Fruit fly (Drosophila melanogaster): ENCODE measurements around the gene CtsL4.

Gene CtsL4

DNA sequence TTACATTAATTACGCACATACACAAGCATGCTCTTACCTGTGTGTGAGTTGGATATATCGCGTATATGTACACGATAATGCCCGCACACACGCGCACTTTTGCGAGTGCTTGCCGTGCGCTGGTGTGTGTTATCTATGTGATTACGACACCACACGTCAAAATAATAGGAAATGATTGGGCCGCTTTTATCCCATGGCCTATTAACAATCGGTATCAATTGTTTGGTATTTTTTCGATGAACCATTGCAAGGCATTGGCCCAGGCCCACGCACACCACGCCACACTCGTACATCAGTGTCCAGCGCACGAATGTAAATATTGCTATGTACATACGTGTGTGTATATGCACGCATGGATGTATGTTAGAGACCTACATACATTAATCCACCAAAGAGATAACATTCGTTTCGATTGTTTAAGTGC, 21.5 kb downstream of the CtsL4 start (continued):
- TF ChIP-seq CG2889 (GFP tag; IDR thresholded peaks at IDR 0.05) = no peak
- no peak for TF ChIP-seq mld (GFP tag; IDR thresholded peaks at IDR 0.05; ENCODE audit: partially characterized antibody)
- TF ChIP-seq NFAT (GFP tag; IDR thresholded peaks at IDR 0.05) = peak; percentile 70; the same call in 1 of the 2 replicates
- TF ChIP-seq CG1792 (GFP tag; optimal IDR thresholded peaks at IDR 0.05) = peak; percentile 24
- TF ChIP-seq Doc3 (GFP tag; IDR thresholded peaks at IDR 0.05; ENCODE audit: partially characterized antibody) = 0 out of 3 replicates have a peak, but pooled peaks have one; percentile 11
- peak; percentile 95 for TF ChIP-seq CG12769 (tag; optimal IDR thresholded peaks at IDR 0.05)
- no peak for TF ChIP-seq al (GFP tag; IDR thresholded peaks at IDR 0.05)
- peak; percentile 58 for TF ChIP-seq pzg (GFP tag; optimal IDR thresholded peaks at IDR 0.05)
- TF ChIP-seq ems (GFP tag; optimal IDR thresholded peaks at IDR 0.05) = peak; percentile 52
- peak; percentile 35 for TF ChIP-seq nmo (GFP tag; optimal IDR thresholded peaks at IDR 0.05)
- TF ChIP-seq Hr39 (optimal IDR thresholded peaks at IDR 0.05) = no peak
- no peak for TF ChIP-seq ase (GFP tag; IDR thresholded peaks at IDR 0.05)
- peak; percentile 17 for TF ChIP-seq fd102C (GFP tag; optimal IDR thresholded peaks at IDR 0.05)
- TF ChIP-seq CG1603 (tag; optimal IDR thresholded peaks at IDR 0.05) = peak; percentile 81
- TF ChIP-seq Tbp (GFP tag; optimal IDR thresholded peaks at IDR 0.05) = no peak
- no peak for TF ChIP-seq Sox102F (GFP tag; optimal IDR thresholded peaks at IDR 0.05)
- TF ChIP-seq jing (GFP tag; optimal IDR thresholded peaks at IDR 0.05) = no peak
- peak; percentile 90 for TF ChIP-seq kay (GFP tag; optimal IDR thresholded peaks at IDR 0.05)
- no peak for TF ChIP-seq CG9437 (GFP tag; optimal IDR thresholded peaks at IDR 0.05)
- peak; percentile 25 for TF ChIP-seq dmrt11E (tag; optimal IDR thresholded peaks at IDR 0.05)
- TF ChIP-seq GATAe (GFP tag; conservative IDR thresholded peaks at IDR 0.05) = peak; percentile 93
- TF ChIP-seq CG10209 (GFP tag; optimal IDR thresholded peaks at IDR 0.05) = peak; percentile 63
- peak; percentile 54 for TF ChIP-seq nom (GFP tag; optimal IDR thresholded peaks at IDR 0.05)
- no peak for TF ChIP-seq CG8359 (GFP tag; optimal IDR thresholded peaks at IDR 0.05; ENCODE audit: borderline replicate concordance)
- TF ChIP-seq hbn (GFP tag; IDR thresholded peaks at IDR 0.05; ENCODE audit: partially characterized antibody) = peak; percentile 61
- peak; percentile 59; the same call in 1 of the 2 replicates for TF ChIP-seq CG32767 (GFP tag; IDR thresholded peaks at IDR 0.05)
- 0 out of 2 replicates have a peak, but pooled peaks have one; percentile 38 for TF ChIP-seq wdn (GFP tag; IDR thresholded peaks at IDR 0.05)
- no peak for TF ChIP-seq prd (optimal IDR thresholded peaks at IDR 0.05)
- TF ChIP-seq prd (GFP tag; IDR thresholded peaks at IDR 0.05) = no peak; the same call in 1 of the 3 replicates
- no peak; the same call in 2 of the 3 replicates for TF ChIP-seq otp (GFP tag; IDR thresholded peaks at IDR 0.05)
- TF ChIP-seq pita (GFP tag; optimal IDR thresholded peaks at IDR 0.05) = no peak
- no peak for TF ChIP-seq dati (GFP tag; IDR thresholded peaks at IDR 0.05)
- peak; percentile 69 for TF ChIP-seq ara (GFP tag; IDR thresholded peaks at IDR 0.05)
- TF ChIP-seq H2.0 (GFP tag; IDR thresholded peaks at IDR 0.05) = no peak
- no peak for TF ChIP-seq CG12071 (GFP tag; optimal IDR thresholded peaks at IDR 0.05)
- no peak; the same call in 1 of the 2 replicates for TF ChIP-seq bowl (GFP tag; IDR thresholded peaks at IDR 0.05)
- TF ChIP-seq B-H2 (GFP tag; optimal IDR thresholded peaks at IDR 0.05) = peak; percentile 87
- TF ChIP-seq cas (GFP tag; IDR thresholded peaks at IDR 0.05) = no peak
- TF ChIP-seq Sin3A (optimal IDR thresholded peaks at IDR 0.05) = no peak
- TF ChIP-seq CG17385 (GFP tag; optimal IDR thresholded peaks at IDR 0.05) = peak; percentile 64
- peak; percentile 78; the same call in 1 of the 2 replicates for TF ChIP-seq CG9932 (GFP tag; IDR thresholded peaks at IDR 0.05)
- TF ChIP-seq CG2875 (GFP tag; optimal IDR thresholded peaks at IDR 0.05) = peak; percentile 53
- no peak for TF ChIP-seq tll (GFP tag; optimal IDR thresholded peaks at IDR 0.05)
- TF ChIP-seq CG11456 (GFP tag; IDR thresholded peaks at IDR 0.05) = no peak
- TF ChIP-seq bbx (GFP tag; IDR thresholded peaks at IDR 0.05; ENCODE audit: partially characterized antibody) = peak; percentile 51
- TF ChIP-seq Bteb2 (GFP tag; optimal IDR thresholded peaks at IDR 0.05) = peak; percentile 36
